Fruit fly (Drosophila melanogaster): ENCODE results near the gene Dim1.

The Dim1 gene

dm6 chr2L:4371516-4372136 is 31.4 kb upstream of the Dim1 start (continued):
- peak; percentile 42; the same call in 1 of the 2 replicates for TF ChIP-seq CG32767 (GFP tag; IDR thresholded peaks at IDR 0.05)
- TF ChIP-seq bbx (GFP tag; IDR thresholded peaks at IDR 0.05; ENCODE audit: partially characterized antibody) = peak; percentile 63
- no peak for TF ChIP-seq CG6765 (GFP tag; optimal IDR thresholded peaks at IDR 0.05)
- peak; percentile 71 for TF ChIP-seq gsb-n (tag; optimal IDR thresholded peaks at IDR 0.05)
- TF ChIP-seq Usf (GFP tag; optimal IDR thresholded peaks at IDR 0.05) = peak; percentile 2
- TF ChIP-seq Meics (GFP tag; optimal IDR thresholded peaks at IDR 0.05) = peak; percentile 28
- peak in 1 of 2 experiments; percentile 24 for TF ChIP-seq insv (GFP tag; optimal IDR thresholded peaks at IDR 0.05)
- peak; percentile 13 for TF ChIP-seq MESR4 (GFP tag; optimal IDR thresholded peaks at IDR 0.05)
- peak; percentile 16 for TF ChIP-seq kah (GFP tag; optimal IDR thresholded peaks at IDR 0.05)
- peak; percentile 33 for TF ChIP-seq HmgD (GFP tag; optimal IDR thresholded peaks at IDR 0.05)
- peak; percentile 58 for TF ChIP-seq vvl (GFP tag; IDR thresholded peaks at IDR 0.05)
- TF ChIP-seq CG3281 (GFP tag; optimal IDR thresholded peaks at IDR 0.05) = no peak
- TF ChIP-seq trem (tag; optimal IDR thresholded peaks at IDR 0.05) = peak; percentile 82
- peak; percentile 49 for TF ChIP-seq CG3065 (GFP tag; optimal IDR thresholded peaks at IDR 0.05)
- TF ChIP-seq sim (GFP tag; IDR thresholded peaks at IDR 0.05) = peak; percentile 25; the same call in 1 of the 2 replicates
- peak; percentile 9 for TF ChIP-seq shn (GFP tag; optimal IDR thresholded peaks at IDR 0.05)
- TF ChIP-seq Dll (GFP tag; IDR thresholded peaks at IDR 0.05; ENCODE audit: partially characterized antibody) = 0 out of 4 replicates have a peak, but pooled peaks have one; percentile 37

dm6 chr2L:4372802-4373570 is 30.1 kb upstream of the Dim1 start:
- TF ChIP-seq CG4730 (GFP tag; IDR thresholded peaks at IDR 0.05) (no peak), twi (tag; optimal IDR thresholded peaks at IDR 0.05) (peak; percentile 96), br (optimal IDR thresholded peaks at IDR 0.05) (no peak), CG17186 (GFP tag; optimal IDR thresholded peaks at IDR 0.05) (no peak), CG7928 (GFP tag; optimal IDR thresholded peaks at IDR 0.05) (no peak), grn (GFP tag; optimal IDR thresholded peaks at IDR 0.05) (peak; percentile 95), lab (GFP tag; optimal IDR thresholded peaks at IDR 0.05) (peak; percentile 22), sens-2 (GFP tag; IDR thresholded peaks at IDR 0.05) (peak; percentile 56; the same call in 1 of the 2 replicates), jumu (GFP tag; optimal IDR thresholded peaks at IDR 0.05) (no peak), Rx (GFP tag; IDR thresholded peaks at IDR 0.05) (no peak), abd-A (tag; optimal IDR thresholded peaks at IDR 0.05) (no peak), sd (tag; optimal IDR thresholded peaks at IDR 0.05) (peak; percentile 57), Med (GFP tag) (peak; percentile 56), pb (GFP tag; optimal IDR thresholded peaks at IDR 0.05) (no peak), exex (tag; optimal IDR thresholded peaks at IDR 0.05) (peak; percentile 44), sens (GFP tag) (peak; percentile 54), Aef1 (GFP tag; IDR thresholded peaks at IDR 0.05) (no peak), CG10543 (GFP tag; optimal IDR thresholded peaks at IDR 0.05) (no peak), CG15601 (tag; optimal IDR thresholded peaks at IDR 0.05) (peak; percentile 28), Vsx1 (GFP tag; optimal IDR thresholded peaks at IDR 0.05) (peak; percentile 4), gcm (GFP tag; optimal IDR thresholded peaks at IDR 0.05) (peak; percentile 48)

Measured in whole organism, embryonic.